Worm (Caenorhabditis elegans) whole organism, L1 larva: ENCODE measurements around the gene nep-10.
A peak's percentile ranks its signal among the peaks of the same experiment; 100 is the strongest.

Experiments used
- C34B4.2 ChIP-seq: sonication (generic microtip); optimal IDR thresholded peaks from 2 replicates; lab custom pipeline; 2017; ENCODE audit warnings: mild to moderate bottlenecking, missing genetic modification characterization, missing compliant biosample characterization
- F16B12.6 ChIP-seq: fragments of 150-350 bp; optimal IDR thresholded peaks from 2 replicates; lab custom pipeline; 2014; ENCODE audit warnings: missing biosample characterization, missing genetic modification characterization
- ama-1 ChIP-seq: fragments of 150-350 bp; optimal IDR thresholded peaks from 2 replicates; lab custom pipeline; 2014
- blmp-1 ChIP-seq: fragments of 150-350 bp; optimal IDR thresholded peaks from 2 replicates; lab custom pipeline; 2014; ENCODE audit warnings: missing biosample characterization, missing genetic modification characterization
- ceh-8 ChIP-seq: fragments of 200-800 bp; sonication (Bioruptor generic); optimal IDR thresholded peaks from 2 replicates; lab custom pipeline; 2018; ENCODE audit warnings: mild to moderate bottlenecking, missing genetic modification characterization, moderate library complexity, missing compliant biosample characterization
- ceh-88 ChIP-seq: fragments of 200-800 bp; sonication (Bioruptor generic); IDR thresholded peaks from 2 replicates; pipeline ENCODE4 v1.3.6; 2022; ENCODE audit warnings: missing genetic modification characterization, missing compliant biosample characterization
- dpl-1 ChIP-seq, 3 experiments: fragments of 150-350 bp in 2 of 3; sonication (generic microtip) in 1 of 3; optimal IDR thresholded peaks; 2 replicates each; lab custom pipeline; 2014 to 2017; ENCODE audit warnings: missing biosample characterization in 3 of 3, missing genetic modification characterization in 3 of 3, missing genetic modification reagents in 3 of 3
- dsc-1 ChIP-seq: sonication (generic microtip); optimal IDR thresholded peaks from 2 replicates; lab custom pipeline; 2016; ENCODE audit warnings: mild to moderate bottlenecking, missing genetic modification characterization, missing compliant biosample characterization
- efl-1 ChIP-seq, 4 experiments: fragments of 150-350 bp; optimal IDR thresholded peaks in 3 of 4; peaks in 1 of 4; 1 replicate in 1 of 4; 2 replicates in 3 of 4; lab custom pipeline; 2014; ENCODE audit warnings: missing biosample characterization in 2 of 4, missing genetic modification characterization in 2 of 4, missing genetic modification reagents in 2 of 4
- efl-3 ChIP-seq: fragments of 200-800 bp; sonication (Bioruptor generic); optimal IDR thresholded peaks from 2 replicates; lab custom pipeline; 2018; ENCODE audit warnings: mild to moderate bottlenecking, missing genetic modification characterization, missing compliant biosample characterization
- egl-13 ChIP-seq: sonication (generic microtip); optimal IDR thresholded peaks from 2 replicates; lab custom pipeline; 2016; ENCODE audit warnings: missing genotype, missing genetic modification reagents, missing genetic modification characterization, missing compliant biosample characterization
- elt-2 ChIP-seq: sonication (generic microtip); optimal IDR thresholded peaks from 2 replicates; lab custom pipeline; 2016; ENCODE audit warnings: missing genetic modification characterization, mild to moderate bottlenecking, inconsistent platforms, missing compliant biosample characterization, missing genetic modification reagents
- fkh-4 ChIP-seq: sonication (generic microtip); optimal IDR thresholded peaks from 2 replicates; lab custom pipeline; 2016; ENCODE audit warnings: missing compliant biosample characterization, missing genetic modification characterization, borderline replicate concordance
- grh-1 ChIP-seq: fragments of 200-800 bp; sonication (Bioruptor generic); IDR thresholded peaks from 2 replicates; pipeline ENCODE4 v1.3.6; 2022; ENCODE audit warnings: missing genetic modification reagents, missing genetic modification characterization, missing compliant biosample characterization
- hpl-2 ChIP-seq: fragments of 150-350 bp; optimal IDR thresholded peaks from 2 replicates; lab custom pipeline; 2014; ENCODE audit warnings: missing biosample characterization, missing genetic modification reagents, missing genetic modification characterization
- jun-1 ChIP-seq: fragments of 150-350 bp; optimal IDR thresholded peaks from 2 replicates; lab custom pipeline; 2014; ENCODE audit warnings: missing biosample characterization, missing genetic modification reagents, missing genetic modification characterization
- lin-13 ChIP-seq: fragments of 150-350 bp; optimal IDR thresholded peaks from 2 replicates; lab custom pipeline; 2014; ENCODE audit warnings: missing biosample characterization, missing genetic modification reagents, missing genetic modification characterization
- lin-15B ChIP-seq: fragments of 150-350 bp; sonication (generic microtip); optimal IDR thresholded peaks from 3 replicates; lab custom pipeline; 2014; ENCODE audit warnings: missing biosample characterization, missing genetic modification characterization
- lsy-2 ChIP-seq, 2 experiments: fragments of 150-350 bp; optimal IDR thresholded peaks; 2 replicates each; lab custom pipeline; 2014; ENCODE audit warnings: missing biosample characterization in 2 of 2, missing genetic modification characterization in 2 of 2
- mab-9 ChIP-seq: fragments of 200-800 bp; sonication (Bioruptor generic); IDR thresholded peaks from 2 replicates; pipeline ENCODE4 v1.3.6; 2022; ENCODE audit warnings: missing genetic modification reagents, missing genetic modification characterization, missing compliant biosample characterization
- mdl-1 ChIP-seq, 2 experiments: fragments of 150-350 bp; optimal IDR thresholded peaks; 2 replicates each; lab custom pipeline; 2014 to 2017; ENCODE audit warnings: missing biosample characterization in 2 of 2, missing genetic modification characterization in 2 of 2, inconsistent platforms in 1 of 2
- mef-2 ChIP-seq: fragments of 150-350 bp; optimal IDR thresholded peaks from 2 replicates; lab custom pipeline; 2014; ENCODE audit warnings: missing biosample characterization, missing genetic modification characterization
- mep-1 ChIP-seq: fragments of 150-350 bp; optimal IDR thresholded peaks from 2 replicates; lab custom pipeline; 2014; ENCODE audit warnings: missing biosample characterization, missing genetic modification characterization
- nhr-12 ChIP-seq: sonication (generic microtip); optimal IDR thresholded peaks from 2 replicates; lab custom pipeline; 2017; ENCODE audit warnings: missing biosample characterization, missing genetic modification characterization
- nhr-20 ChIP-seq: sonication (generic microtip); optimal IDR thresholded peaks from 2 replicates; lab custom pipeline; 2016; ENCODE audit warnings: mild to moderate bottlenecking, missing genetic modification characterization, missing compliant biosample characterization
- nhr-28 ChIP-seq: fragments of 150-350 bp; optimal IDR thresholded peaks from 2 replicates; lab custom pipeline; 2014; ENCODE audit warnings: missing biosample characterization, missing genetic modification characterization
- nhr-76 ChIP-seq: sonication (generic microtip); optimal IDR thresholded peaks from 2 replicates; lab custom pipeline; 2017; ENCODE audit warnings: missing biosample characterization, missing genetic modification characterization
- nhr-84 ChIP-seq: sonication (generic microtip); optimal IDR thresholded peaks from 2 replicates; lab custom pipeline; 2017; ENCODE audit warnings: missing biosample characterization, missing genetic modification characterization
- rnt-1 ChIP-seq: sonication (generic microtip); optimal IDR thresholded peaks from 2 replicates; lab custom pipeline; 2016; ENCODE audit warnings: mild to moderate bottlenecking, missing genetic modification characterization, moderate library complexity, missing compliant biosample characterization
- tlp-1 ChIP-seq: fragments of 150-350 bp; optimal IDR thresholded peaks from 2 replicates; lab custom pipeline; 2014; ENCODE audit warnings: missing biosample characterization, missing genetic modification characterization
- unc-130 ChIP-seq: fragments of 150-350 bp; optimal IDR thresholded peaks from 2 replicates; lab custom pipeline; 2017; ENCODE audit warnings: missing biosample characterization, missing genetic modification characterization, inconsistent platforms
- unc-30 ChIP-seq: sonication (generic microtip); optimal IDR thresholded peaks from 2 replicates; lab custom pipeline; 2017; ENCODE audit warnings: missing biosample characterization, missing genetic modification characterization
- zag-1 ChIP-seq: fragments of 150-350 bp; optimal IDR thresholded peaks from 2 replicates; lab custom pipeline; 2014; ENCODE audit warnings: missing biosample characterization, missing genetic modification characterization
- ztf-11 ChIP-seq, 2 experiments: sonication (generic microtip); optimal IDR thresholded peaks; 2 replicates each; lab custom pipeline; 2016 to 2017; ENCODE audit warnings: missing genetic modification characterization in 2 of 2, missing biosample characterization in 1 of 2, missing compliant biosample characterization in 1 of 2

The nep-10 gene

ce11 chrII:3376789-3377188, 26.0 kb downstream of the nep-10 start, which contains the start of gene bath-9:
Gene bath-9, plus strand, starts transcription at chrII:3377089.
- TF ChIP-seq ama-1 (lab: Kevin White, UChicago) (no peak), efl-1 (optimal IDR thresholded peaks at IDR 0.05; lab: Kevin White, UChicago) (no peak), efl-1 (GFP tag; optimal IDR thresholded peaks at IDR 0.05 in 1 of 2; lab: Kevin White, UChicago) (no peak), C34B4.2 (tag; lab: Kevin White, UChicago) (no peak), dpl-1 (GFP tag; optimal IDR thresholded peaks at IDR 0.05; lab: Kevin White, UChicago) (no peak), efl-3 (no peak), nhr-20 (tag; lab: Kevin White, UChicago) (no peak)

ce11 chrII:3375302-3375701, 27.5 kb downstream of the nep-10 start:
- no peak for TF ChIP-seq mab-9 (GFP tag; lab: Robert Waterston, UW)
- no peak for TF ChIP-seq mep-1
- TF ChIP-seq blmp-1, result no peak
- no peak for TF ChIP-seq nhr-76 (tag; lab: Kevin White, UChicago)
- TF ChIP-seq unc-30 (tag; lab: Kevin White, UChicago), result no peak
- no peak for TF ChIP-seq egl-13 (tag; lab: Kevin White, UChicago)

DNA sequence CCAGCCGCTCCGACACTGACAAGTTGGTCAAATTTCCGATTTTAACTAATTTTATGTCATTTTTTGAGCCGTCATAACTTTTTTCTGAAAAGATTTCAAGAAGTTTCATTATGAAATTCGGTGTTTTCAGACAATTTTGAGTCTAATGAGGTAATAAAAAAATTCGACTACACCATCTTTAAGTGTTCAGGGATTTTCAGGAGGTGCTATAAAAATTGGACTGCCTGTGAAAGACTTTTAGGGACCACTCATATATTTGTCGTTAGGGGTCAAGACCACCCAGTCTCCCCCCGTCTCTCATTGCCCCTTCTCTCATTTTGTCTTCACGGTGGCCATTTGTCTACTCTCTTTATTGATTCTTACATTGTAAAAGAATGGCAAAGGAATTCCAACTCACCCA, 28.0 kb downstream of the nep-10 start, which contains the start of gene bath-10:
Gene bath-10, plus strand, starts transcription at position 301 of the 400 bp plus-strand sequence.
- TF ChIP-seq lsy-2 (tag; optimal IDR thresholded peaks at IDR 0.05; lab: Kevin White, UChicago) (no peak), elt-2 (tag; lab: Kevin White, UChicago) (no peak), lin-13 (GFP tag; lab: Kevin White, UChicago) (no peak), unc-30 (tag; lab: Kevin White, UChicago) (no peak), nhr-84 (tag; lab: Kevin White, UChicago) (no peak), mdl-1 (tag; optimal IDR thresholded peaks at IDR 0.05; lab: Kevin White, UChicago) (no peak), nhr-12 (tag; lab: Kevin White, UChicago) (no peak), lin-15B (no peak), ceh-88 (no peak)

- TF ChIP-seq efl-1 (optimal IDR thresholded peaks at IDR 0.05; lab: Kevin White, UChicago) (peak in 1 of 2 experiments; percentile 4), efl-1 (GFP tag; optimal IDR thresholded peaks at IDR 0.05 in 1 of 2; lab: Kevin White, UChicago) (no peak), blmp-1 (peak; percentile 8), unc-130 (tag; lab: Kevin White, UChicago) (no peak)
- TF ChIP-seq, all 84 proteins: peak for 2
These were observed 28.9 kb downstream of the nep-10 start for ce11 chrII:3373875-3374274.

ce11 chrII:3371010-3371409, 31.7 kb downstream of the nep-10 start, which contains the start of gene bath-23:
Gene bath-23, plus strand, starts transcription at chrII:3371310.
- TF ChIP-seq efl-3 (no peak), lin-13 (GFP tag; lab: Kevin White, UChicago) (no peak), mep-1 (no peak), nhr-12 (tag; lab: Kevin White, UChicago) (no peak), ceh-8 (no peak), dsc-1 (no peak), ama-1 (lab: Kevin White, UChicago) (no peak), mef-2 (tag; lab: Kevin White, UChicago) (no peak)
- TF ChIP-seq, all 84 proteins: peak for 0

- TF ChIP-seq nhr-28, result no peak
- no peak for TF ChIP-seq ztf-11 (tag; optimal IDR thresholded peaks at IDR 0.05; lab: Kevin White, UChicago)
- TF ChIP-seq grh-1 (GFP tag; lab: Robert Waterston, UW), result no peak
- TF ChIP-seq jun-1 (tag; lab: Kevin White, UChicago), result no peak
- no peak for TF ChIP-seq efl-1 (optimal IDR thresholded peaks at IDR 0.05; lab: Kevin White, UChicago)
- TF ChIP-seq efl-1 (GFP tag; optimal IDR thresholded peaks at IDR 0.05 in 1 of 2; lab: Kevin White, UChicago), result peak in 1 of 2 experiments; percentile 33
- TF ChIP-seq hpl-2 (GFP tag; lab: Kevin White, UChicago), result no peak
- TF ChIP-seq lsy-2 (tag; optimal IDR thresholded peaks at IDR 0.05; lab: Kevin White, UChicago), result peak; percentile 38 to 50
- no peak for TF ChIP-seq zag-1 (tag; lab: Kevin White, UChicago)
- TF ChIP-seq egl-13 (tag; lab: Kevin White, UChicago), result no peak
- no peak for TF ChIP-seq lin-15B
- TF ChIP-seq F16B12.6 (tag; lab: Kevin White, UChicago), result no peak
- no peak for TF ChIP-seq fkh-4 (tag; lab: Kevin White, UChicago)
- TF ChIP-seq rnt-1 (tag; lab: Kevin White, UChicago), result peak; percentile 4
- TF ChIP-seq tlp-1 (tag; lab: Kevin White, UChicago), result no peak
These were observed 32.7 kb downstream of the nep-10 start, which contains the start of gene Y49F6C.8 for ce11 chrII:3370061-3370460. Gene Y49F6C.8, minus strand, starts transcription at chrII:3370111.
